Fruit fly (Drosophila melanogaster) whole organism, wandering third instar larva: ENCODE measurements around the gene axed.

Experiments used
- Abd-B ChIP-seq: fragments of >200 bp; optimal IDR thresholded peaks from 2 replicates; lab custom pipeline; 2017; ENCODE audit warnings: missing biosample characterization, missing genetic modification characterization
- CG32264 ChIP-seq: fragments of 200-800 bp; sonication (Bioruptor generic); optimal IDR thresholded peaks from 2 replicates; lab custom pipeline; 2016; ENCODE audit warnings: missing biosample characterization, missing genetic modification characterization
- CG9705 ChIP-seq: fragments of 200-800 bp; sonication (Bioruptor generic); optimal IDR thresholded peaks from 2 replicates; lab custom pipeline; 2018; ENCODE audit warnings: missing biosample characterization, mild to moderate bottlenecking, missing genetic modification characterization
- CrebA ChIP-seq: fragments of 200-800 bp; sonication (Bioruptor generic); optimal IDR thresholded peaks from 2 replicates; lab custom pipeline; 2016; ENCODE audit warnings: missing biosample characterization, mild to moderate bottlenecking, missing genetic modification characterization, borderline replicate concordance
- Dfd ChIP-seq: fragments of >200 bp; optimal IDR thresholded peaks from 2 replicates; lab custom pipeline; 2017; ENCODE audit warnings: missing biosample characterization, missing genetic modification characterization
- Dif ChIP-seq: fragments of 200-275, 200-300 bp; sonication (Bioruptor generic); optimal IDR thresholded peaks from 2 replicates; lab custom pipeline; 2018; ENCODE audit warnings: missing biosample characterization, missing genetic modification characterization; ENCODE audit not compliant: partially characterized antibody
- GATAd ChIP-seq: sonication (Bioruptor generic); optimal IDR thresholded peaks from 2 replicates; lab custom pipeline; 2016; ENCODE audit warnings: missing biosample characterization, missing genetic modification characterization
- HLH106 ChIP-seq: fragments of 200-800 bp; optimal IDR thresholded peaks from 3 replicates; lab custom pipeline; 2019; ENCODE audit warnings: missing biosample characterization, mild to moderate bottlenecking, missing genetic modification characterization, moderate library complexity
- Hnf4 ChIP-seq: fragments of 200-800 bp; sonication (Bioruptor generic); optimal IDR thresholded peaks from 2 replicates; lab custom pipeline; 2016; ENCODE audit warnings: missing biosample characterization, mild to moderate bottlenecking, missing genetic modification characterization
- Hr78 ChIP-seq: fragments of >200 bp; optimal IDR thresholded peaks from 2 replicates; lab custom pipeline; 2017; ENCODE audit warnings: missing biosample characterization, missing genetic modification characterization
- Hr83 ChIP-seq: fragments of 200-300 bp; sonication (Bioruptor generic); optimal IDR thresholded peaks from 2 replicates; lab custom pipeline; 2016; ENCODE audit warnings: missing biosample characterization, mild to moderate bottlenecking, missing genetic modification characterization, moderate library complexity; ENCODE audit not compliant: poor library complexity, severe bottlenecking
- Mio ChIP-seq: sonication (Bioruptor generic); optimal IDR thresholded peaks from 2 replicates; lab custom pipeline; 2016; ENCODE audit warnings: missing biosample characterization, missing genetic modification characterization
- Myc ChIP-seq: fragments of >200 bp; optimal IDR thresholded peaks from 2 replicates; lab custom pipeline; 2017
- N ChIP-seq: fragments of >200 bp; optimal IDR thresholded peaks from 2 replicates; lab custom pipeline; 2018; ENCODE audit warnings: missing biosample characterization, missing external identifiers, missing genetic modification characterization
- OdsH ChIP-seq: fragments of 200-800 bp; sonication (Bioruptor generic); optimal IDR thresholded peaks from 2 replicates; lab custom pipeline; 2016; ENCODE audit warnings: missing biosample characterization, mild to moderate bottlenecking, missing genetic modification characterization
- Vsx2 ChIP-seq: fragments of 200-300, 225-300 bp; sonication (Bioruptor generic); optimal IDR thresholded peaks from 2 replicates; lab custom pipeline; 2018; ENCODE audit warnings: missing biosample characterization, missing genetic modification characterization; ENCODE audit not compliant: partially characterized antibody
- br ChIP-seq: fragments of 200-800 bp; sonication (Bioruptor generic); optimal IDR thresholded peaks from 2 replicates; lab custom pipeline; 2016; ENCODE audit warnings: missing biosample characterization, missing genetic modification characterization
- brk ChIP-seq: fragments of 200-800 bp; sonication (Bioruptor generic); optimal IDR thresholded peaks from 2 replicates; lab custom pipeline; 2016; ENCODE audit warnings: missing biosample characterization, mild to moderate bottlenecking, missing genetic modification characterization
- dl ChIP-seq, 2 experiments: fragments of 175-275, 200-275 bp in 1 of 2; fragments of 200-275 bp in 1 of 2; sonication (Bioruptor generic); optimal IDR thresholded peaks; lab custom pipeline; 2018; ENCODE audit warnings: mild to moderate bottlenecking in 2 of 2, missing biosample characterization in 2 of 2, missing genetic modification characterization in 2 of 2, moderate library complexity in 2 of 2; ENCODE audit not compliant: partially characterized antibody in 2 of 2, insufficient read depth in 1 of 2
- dmrt93B ChIP-seq: fragments of 200-800 bp; sonication (Bioruptor generic); optimal IDR thresholded peaks from 2 replicates; lab custom pipeline; 2018; ENCODE audit warnings: missing biosample characterization, mild to moderate bottlenecking, missing genetic modification characterization
- dsf ChIP-seq: sonication (Bioruptor generic); optimal IDR thresholded peaks from 2 replicates; lab custom pipeline; 2016; ENCODE audit warnings: missing biosample characterization, missing genetic modification characterization, borderline replicate concordance
- ey ChIP-seq: fragments of 200-800 bp; sonication (Bioruptor generic); optimal IDR thresholded peaks from 2 replicates; lab custom pipeline; 2016; ENCODE audit warnings: missing biosample characterization, missing genetic modification characterization
- foxo ChIP-seq, 2 experiments: fragments of 200-800 bp; sonication (Bioruptor generic); optimal IDR thresholded peaks; 2 replicates in 1 of 2; 3 replicates in 1 of 2; lab custom pipeline; 2016 to 2017; ENCODE audit warnings: missing biosample characterization in 2 of 2, missing genetic modification characterization in 2 of 2
- fru ChIP-seq: fragments of 200-800 bp; sonication (Bioruptor generic); optimal IDR thresholded peaks from 3 replicates; lab custom pipeline; 2016; ENCODE audit warnings: missing biosample characterization, mild to moderate bottlenecking, missing genetic modification characterization
- h ChIP-seq: fragments of 200-800 bp; sonication (Bioruptor generic); optimal IDR thresholded peaks from 3 replicates; lab custom pipeline; 2016; ENCODE audit warnings: missing biosample characterization, mild to moderate bottlenecking, missing genetic modification characterization
- jim ChIP-seq: fragments of 175-275, 200-325 bp; sonication (Bioruptor generic); optimal IDR thresholded peaks from 2 replicates; lab custom pipeline; 2016; ENCODE audit warnings: missing biosample characterization, mild to moderate bottlenecking, missing genetic modification characterization
- lola ChIP-seq: fragments of >200 bp; optimal IDR thresholded peaks from 2 replicates; lab custom pipeline; 2017; ENCODE audit warnings: missing biosample characterization, missing genetic modification characterization
- pan ChIP-seq: fragments of >200 bp; optimal IDR thresholded peaks from 2 replicates; lab custom pipeline; 2017
- sage ChIP-seq: fragments of 200-800 bp; sonication (Bioruptor generic); optimal IDR thresholded peaks from 2 replicates; lab custom pipeline; 2016; ENCODE audit warnings: missing biosample characterization, mild to moderate bottlenecking, missing genetic modification characterization
- woc ChIP-seq: sonication (Bioruptor generic); optimal IDR thresholded peaks from 2 replicates; lab custom pipeline; 2016; ENCODE audit warnings: missing biosample characterization, mild to moderate bottlenecking, missing genetic modification characterization

The axed gene

dm6 chr3L:6623669-6624204 is 14.6 kb downstream of the axed start, which contains the start of gene GluRIA:
Gene GluRIA, plus strand, starts transcription at chr3L:6624032.
- TF ChIP-seq ey (GFP tag; lab: Kevin White, UChicago) (no peak), Vsx2 (GFP tag; lab: Kevin White, UChicago) (no peak), dsf (GFP tag; lab: Kevin White, UChicago) (no peak), Abd-B (GFP tag; lab: Kevin White, UChicago) (no peak), dl (GFP tag; optimal IDR thresholded peaks at IDR 0.05; lab: Kevin White, UChicago; ENCODE audit: insufficient read depth in 1 of 2, partially characterized antibody in 2 of 2) (no peak), br (GFP tag; lab: Kevin White, UChicago) (no peak), GATAd (GFP tag; lab: Kevin White, UChicago) (no peak), foxo (GFP tag; optimal IDR thresholded peaks at IDR 0.05; lab: Kevin White, UChicago) (no peak), HLH106 (tag; lab: Kevin White, UChicago) (no peak), brk (no peak), sage (no peak)

dm6 chr3L:6665541-6665940 is 56.4 kb downstream of the axed start, which contains the start of gene eIF4E4:
Gene eIF4E4, minus strand, starts transcription at chr3L:6665641.
- no peak for TF ChIP-seq OdsH (GFP tag; lab: Kevin White, UChicago)
- TF ChIP-seq brk, result no peak
- TF ChIP-seq sage, result no peak
- TF ChIP-seq CG32264 (GFP tag; lab: Kevin White, UChicago), result no peak
- TF ChIP-seq ey (GFP tag; lab: Kevin White, UChicago), result no peak
- TF ChIP-seq woc (GFP tag; lab: Kevin White, UChicago), result no peak
- TF ChIP-seq CG9705 (GFP tag; lab: Kevin White, UChicago), result no peak
- no peak for TF ChIP-seq Hnf4
- TF ChIP-seq Abd-B (GFP tag; lab: Kevin White, UChicago), result no peak
- no peak for TF ChIP-seq Dif (GFP tag; lab: Kevin White, UChicago)
- TF ChIP-seq CrebA (GFP tag; lab: Kevin White, UChicago), result no peak
- TF ChIP-seq Mio (GFP tag; lab: Kevin White, UChicago), result no peak
- TF ChIP-seq Vsx2 (GFP tag; lab: Kevin White, UChicago), result no peak
- TF ChIP-seq h, result no peak
- TF ChIP-seq fru (GFP tag; lab: Kevin White, UChicago), result no peak
- no peak for TF ChIP-seq Hr78
- TF ChIP-seq N (GFP tag; lab: Kevin White, UChicago), result no peak

- TF ChIP-seq dsf (GFP tag; lab: Kevin White, UChicago) (no peak), Dif (GFP tag; lab: Kevin White, UChicago) (no peak), OdsH (GFP tag; lab: Kevin White, UChicago) (no peak), Myc (lab: Kevin White, UChicago) (no peak), woc (GFP tag; lab: Kevin White, UChicago) (no peak), ey (GFP tag; lab: Kevin White, UChicago) (no peak), Hr83 (no peak), Dfd (GFP tag; lab: Kevin White, UChicago) (no peak), dl (GFP tag; optimal IDR thresholded peaks at IDR 0.05; lab: Kevin White, UChicago; ENCODE audit: insufficient read depth in 1 of 2, partially characterized antibody in 2 of 2) (no peak), pan (lab: Kevin White, UChicago) (no peak), lola (GFP tag; lab: Kevin White, UChicago) (no peak), Hnf4 (no peak), dmrt93B (GFP tag; lab: Kevin White, UChicago) (no peak), CrebA (GFP tag; lab: Kevin White, UChicago) (no peak), brk (no peak), CG32264 (GFP tag; lab: Kevin White, UChicago) (no peak), jim (GFP tag; lab: Kevin White, UChicago) (no peak)
Measured at dm6 chr3L:6667716-6668115, 58.6 kb downstream of the axed start, which contains the start of gene Grl65a. Gene Grl65a, minus strand, starts transcription at chr3L:6667816.
